Worm (Caenorhabditis elegans) whole organism, early embryonic: ENCODE results near the gene faah-4.

ENCODE experiments used
- F13C5.2 ChIP-seq: sonication (generic microtip); optimal IDR thresholded peaks from 2 replicates; lab custom pipeline; 2017; ENCODE audit warnings: mild to moderate bottlenecking, missing genetic modification characterization, inconsistent platforms, missing compliant biosample characterization
- ama-1 ChIP-seq: fragments of 150-350 bp; optimal IDR thresholded peaks from 2 replicates; lab custom pipeline; 2014
- ceh-36 ChIP-seq: sonication (generic microtip); optimal IDR thresholded peaks from 2 replicates; lab custom pipeline; 2016; ENCODE audit warnings: missing genetic modification characterization, inconsistent platforms, missing compliant biosample characterization
- flt-1 ChIP-seq: fragments of 200-800 bp; sonication (Bioruptor generic); IDR thresholded peaks from 2 replicates; pipeline ENCODE4 v1.3.6; 2022; ENCODE audit warnings: missing genetic modification characterization, missing compliant biosample characterization
- hnd-1 ChIP-seq: sonication (generic microtip); optimal IDR thresholded peaks from 2 replicates; lab custom pipeline; 2016; ENCODE audit warnings: missing genetic modification characterization, missing compliant biosample characterization
- scrt-1 ChIP-seq: fragments of 200-800 bp; sonication (Bioruptor generic); IDR thresholded peaks from 2 replicates; pipeline ENCODE4 v1.3.6; 2022; ENCODE audit warnings: missing genetic modification characterization, missing compliant biosample characterization
- tra-4 ChIP-seq: sonication (generic microtip); optimal IDR thresholded peaks from 2 replicates; lab custom pipeline; 2017; ENCODE audit warnings: missing genetic modification characterization, missing compliant biosample characterization

- no peak for TF ChIP-seq ama-1 (lab: Kevin White, UChicago)
- no peak for TF ChIP-seq ceh-36 (tag; lab: Kevin White, UChicago)
- no peak for TF ChIP-seq flt-1 (GFP tag; lab: Robert Waterston, UW)
- TF ChIP-seq tra-4 (tag; lab: Kevin White, UChicago) = no peak
- no peak for TF ChIP-seq scrt-1
- TF ChIP-seq F13C5.2 (tag; lab: Kevin White, UChicago) = no peak
- TF ChIP-seq hnd-1 (tag; lab: Kevin White, UChicago) = no peak
Observed at ce11 chrIII:11942664-11943063, 33.0 kb upstream of the faah-4 start.
